Fruit fly (Drosophila melanogaster): Measurements from ENCODE around the gene Prp6.

DNA sequence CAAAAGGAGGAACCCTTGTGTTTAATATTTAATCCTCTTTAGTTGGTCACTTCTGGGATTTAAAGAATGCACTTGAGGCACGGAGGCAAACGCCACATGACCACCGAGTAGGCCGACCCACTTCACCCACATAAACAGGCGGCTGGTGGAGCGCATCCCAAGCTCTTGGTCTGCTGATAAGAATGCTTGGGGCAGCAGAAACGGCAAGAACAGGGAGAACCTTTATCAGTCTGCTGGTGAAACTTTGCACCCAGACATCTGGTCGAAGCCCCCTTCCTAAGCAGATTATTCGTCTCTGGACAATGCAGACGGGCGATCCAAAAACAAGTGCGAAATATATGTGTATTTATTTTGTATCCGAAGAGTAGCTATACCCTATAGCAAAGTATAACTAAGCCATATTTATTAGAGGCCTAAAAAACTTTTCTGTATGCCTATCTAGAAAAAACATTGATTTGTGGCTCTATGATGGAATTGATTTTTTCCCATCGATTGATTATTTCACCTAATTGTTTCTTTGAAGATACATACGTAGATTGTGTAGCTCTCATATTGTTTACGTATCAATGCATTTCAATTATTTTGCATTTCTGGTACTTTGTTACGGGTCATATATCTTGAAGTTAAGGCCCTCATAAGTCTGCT is 15.8 kb upstream of the Prp6 start:
- TF ChIP-seq pan (optimal IDR thresholded peaks at IDR 0.05) = no peak
- no peak for TF ChIP-seq CG8478 (optimal IDR thresholded peaks at IDR 0.05)

All from whole organism.